Fruit fly (Drosophila melanogaster): ENCODE data around the gene GCC185.

GCC185 gene

dm6 chr3R:12010202-12010824, at the start of gene GCC185, which contains the start of gene KLHL18 (continued):
- TF ChIP-seq chm (GFP tag; IDR thresholded peaks at IDR 0.05) (no peak), lola (GFP tag; optimal IDR thresholded peaks at IDR 0.05) (peak in 1 of 3 experiments; percentile 81), ara (GFP tag; IDR thresholded peaks at IDR 0.05) (peak; percentile 52; the same call in 1 of the 2 replicates), BtbVII (GFP tag; optimal IDR thresholded peaks at IDR 0.05) (peak; percentile 16), Atf6 (GFP tag; IDR thresholded peaks at IDR 0.05) (peak; percentile 30; the same call in 1 of the 2 replicates), Gsc (GFP tag; IDR thresholded peaks at IDR 0.05) (no peak), HmgD (GFP tag; optimal IDR thresholded peaks at IDR 0.05) (peak; percentile 31), al (GFP tag; IDR thresholded peaks at IDR 0.05) (peak; percentile 83), CG11723 (GFP tag; optimal IDR thresholded peaks at IDR 0.05) (no peak), tgo (GFP tag; IDR thresholded peaks at IDR 0.05) (peak; percentile 69), tio (GFP tag; optimal IDR thresholded peaks at IDR 0.05) (no peak), jing (GFP tag; optimal IDR thresholded peaks at IDR 0.05) (no peak), h (optimal IDR thresholded peaks at IDR 0.05) (no peak), CG12219 (GFP tag; optimal IDR thresholded peaks at IDR 0.05) (no peak), Bteb2 (GFP tag; optimal IDR thresholded peaks at IDR 0.05) (peak; percentile 55), nmo (GFP tag; optimal IDR thresholded peaks at IDR 0.05) (peak; percentile 91), bigmax (GFP tag; optimal IDR thresholded peaks at IDR 0.05) (no peak), gcm (GFP tag; optimal IDR thresholded peaks at IDR 0.05) (peak; percentile 16), sim (GFP tag; IDR thresholded peaks at IDR 0.05) (no peak), knrl (GFP tag; IDR thresholded peaks at IDR 0.05; ENCODE audit: partially characterized antibody) (peak; percentile 93), Sry-β (GFP tag; optimal IDR thresholded peaks at IDR 0.05) (peak; percentile 90), en (GFP tag; optimal IDR thresholded peaks at IDR 0.05) (no peak), Max (GFP tag; optimal IDR thresholded peaks at IDR 0.05) (peak; percentile 78), Doc3 (GFP tag; IDR thresholded peaks at IDR 0.05; ENCODE audit: partially characterized antibody) (peak; percentile 68; the same call in 2 of the 3 replicates), CG15601 (tag; optimal IDR thresholded peaks at IDR 0.05) (peak; percentile 92), zen (tag; optimal IDR thresholded peaks at IDR 0.05) (peak; percentile 78), Deaf1 (tag; optimal IDR thresholded peaks at IDR 0.05) (no peak), Meics (GFP tag; optimal IDR thresholded peaks at IDR 0.05) (peak; percentile 69), Adf1 (GFP tag; IDR thresholded peaks at IDR 0.05) (peak; percentile 35; the same call in 1 of the 2 replicates), CG10366 (GFP tag; IDR thresholded peaks at IDR 0.05) (peak; percentile 52; the same call in 1 of the 2 replicates), disco-r (GFP tag; optimal IDR thresholded peaks at IDR 0.05) (no peak), gsb-n (tag; optimal IDR thresholded peaks at IDR 0.05) (no peak), pnt (GFP tag; optimal IDR thresholded peaks at IDR 0.05) (peak; percentile 60), lov (optimal IDR thresholded peaks at IDR 0.05) (no peak), lov (GFP tag; IDR thresholded peaks at IDR 0.05) (no peak), YL-1 (GFP tag; optimal IDR thresholded peaks at IDR 0.05) (peak; percentile 62), CG17612 (GFP tag; IDR thresholded peaks at IDR 0.05) (no peak), Dll (GFP tag; IDR thresholded peaks at IDR 0.05; ENCODE audit: partially characterized antibody) (peak; percentile 90), aop (GFP tag; IDR thresholded peaks at IDR 0.05) (no peak), MBD-R2 (GFP tag; IDR thresholded peaks at IDR 0.05) (peak; percentile 82), Ada2b (GFP tag; IDR thresholded peaks at IDR 0.05) (peak; percentile 73), E2f2 (GFP tag; IDR thresholded peaks at IDR 0.05) (no peak; the same call in 1 of the 2 replicates), gcm2 (GFP tag; optimal IDR thresholded peaks at IDR 0.05) (no peak), CG14441 (GFP tag; IDR thresholded peaks at IDR 0.05) (peak; percentile 69), vvl (GFP tag; IDR thresholded peaks at IDR 0.05) (peak; percentile 73), Dek (tag; optimal IDR thresholded peaks at IDR 0.05) (peak; percentile 73), CG3065 (GFP tag; optimal IDR thresholded peaks at IDR 0.05) (peak; percentile 69), CG2202 (tag; optimal IDR thresholded peaks at IDR 0.05) (no peak), slbo (GFP tag; IDR thresholded peaks at IDR 0.05) (peak; percentile 89), CG10321 (GFP tag; IDR thresholded peaks at IDR 0.05) (no peak), Dfd (GFP tag; optimal IDR thresholded peaks at IDR 0.05) (no peak)

All from whole organism, embryonic.